Worm (Caenorhabditis elegans) whole organism, early embryonic: Measurements from ENCODE around the gene irld-1.

ENCODE experiments used
- F13C5.2 ChIP-seq: sonication (generic microtip); optimal IDR thresholded peaks from 2 replicates; lab custom pipeline; 2017; ENCODE audit warnings: mild to moderate bottlenecking, missing genetic modification characterization, inconsistent platforms, missing compliant biosample characterization
- ama-1 ChIP-seq: fragments of 150-350 bp; optimal IDR thresholded peaks from 2 replicates; lab custom pipeline; 2014
- ceh-13 ChIP-seq: fragments of 200-800 bp; sonication (Bioruptor generic); optimal IDR thresholded peaks from 2 replicates; lab custom pipeline; 2018; ENCODE audit warnings: mild to moderate bottlenecking, missing genetic modification characterization, missing compliant biosample characterization
- hnd-1 ChIP-seq: sonication (generic microtip); optimal IDR thresholded peaks from 2 replicates; lab custom pipeline; 2016; ENCODE audit warnings: missing genetic modification characterization, missing compliant biosample characterization
- sea-1 ChIP-seq: fragments of 200-800 bp; sonication (Bioruptor generic); conservative IDR thresholded peaks from 2 replicates; pipeline ENCODE4 v1.3.6; 2022; ENCODE audit warnings: missing genetic modification characterization, missing compliant biosample characterization
- tbx-37 ChIP-seq: fragments of 200-800 bp; sonication (Bioruptor generic); conservative IDR thresholded peaks from 2 replicates; pipeline ENCODE4 v1.3.6; 2022; ENCODE audit warnings: missing genetic modification reagents, missing genetic modification characterization, missing compliant biosample characterization
- tra-4 ChIP-seq: sonication (generic microtip); optimal IDR thresholded peaks from 2 replicates; lab custom pipeline; 2017; ENCODE audit warnings: missing genetic modification characterization, missing compliant biosample characterization

ce11 chrV:4322706-4323105 lies 13.9 kb upstream of the irld-1 start, which contains the start of gene R02D1.2:
- no peak for TF ChIP-seq ama-1 (lab: Kevin White, UChicago)
- no peak for TF ChIP-seq hnd-1 (tag; lab: Kevin White, UChicago)
- no peak for TF ChIP-seq tbx-37
- TF ChIP-seq ceh-13 = no peak
- TF ChIP-seq tra-4 = no peak
- no peak for TF ChIP-seq sea-1 (GFP tag; lab: Robert Waterston, UW)
- no peak for TF ChIP-seq F13C5.2 (tag; lab: Kevin White, UChicago)
